Fruit fly (Drosophila melanogaster): ENCODE results near the gene Sf3b3.

DNA sequence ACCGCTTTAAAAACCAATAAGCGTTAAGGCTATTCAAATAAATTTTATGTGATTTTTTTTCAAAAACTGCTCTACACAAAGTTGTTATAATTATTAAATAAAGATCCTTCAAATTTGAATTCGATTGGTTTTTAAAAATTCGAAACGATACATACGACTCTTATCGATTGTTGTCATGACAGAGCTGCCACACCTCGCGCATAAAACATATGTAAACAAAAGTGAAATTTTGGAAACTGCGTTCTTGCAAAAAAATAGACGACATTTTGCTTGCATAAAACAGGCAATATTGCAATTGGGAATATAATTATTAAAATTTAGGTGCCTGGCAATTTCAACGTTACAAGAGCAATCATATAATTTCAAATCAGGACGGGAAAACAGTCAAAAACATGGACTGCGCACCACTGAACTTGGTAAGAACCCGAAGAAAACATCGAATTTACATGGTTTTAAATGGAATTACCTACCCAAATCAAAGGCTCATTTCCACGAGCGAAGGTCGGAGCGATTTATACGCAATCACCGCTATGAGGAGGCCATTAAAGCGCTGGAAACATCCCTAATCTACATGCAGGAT is 2.4 kb upstream of the Sf3b3 start, which contains the start of gene CG42554:
- TF ChIP-seq CG32121 (GFP tag; IDR thresholded peaks at IDR 0.05) (no peak), Pif1A (GFP tag; optimal IDR thresholded peaks at IDR 0.05) (no peak), Snoo (tag; optimal IDR thresholded peaks at IDR 0.05) (no peak), Pif1B (GFP tag; optimal IDR thresholded peaks at IDR 0.05) (no peak), EcR (GFP tag; optimal IDR thresholded peaks at IDR 0.05) (no peak), CG13204 (GFP tag; optimal IDR thresholded peaks at IDR 0.05) (no peak), Ets98B (GFP tag; IDR thresholded peaks at IDR 0.05) (no peak), CG17806 (tag; optimal IDR thresholded peaks at IDR 0.05) (no peak), CG10348 (GFP tag; IDR thresholded peaks at IDR 0.05) (no peak), CG8159 (tag; optimal IDR thresholded peaks at IDR 0.05) (no peak), gl (tag; optimal IDR thresholded peaks at IDR 0.05) (no peak)

Data from whole organism, pupa.